Worm (Caenorhabditis elegans) whole organism, young adult: Measurements from ENCODE around the gene F38A6.5.

Experiments used
- B0261.1 ChIP-seq: sonication (generic microtip); optimal IDR thresholded peaks from 2 replicates; lab custom pipeline; 2016; ENCODE audit warnings: mild to moderate bottlenecking, missing genetic modification characterization, moderate library complexity, missing compliant biosample characterization
- Y56A3A.18 ChIP-seq: fragments of 200-800 bp; sonication (Bioruptor generic); IDR thresholded peaks from 2 replicates; pipeline ENCODE4 v1.3.6; 2022; ENCODE audit warnings: missing genetic modification reagents, missing genetic modification characterization, missing compliant biosample characterization
- ama-1 ChIP-seq, 3 experiments: fragments of 150-350 bp in 1 of 3; sonication (generic microtip) in 2 of 3; optimal IDR thresholded peaks; 2 replicates each; lab custom pipeline; 2014 to 2018; ENCODE audit warnings: missing biosample characterization in 2 of 3, missing genetic modification characterization in 2 of 3, missing genetic modification reagents in 2 of 3
- aptf-2 ChIP-seq: fragments of 200-800 bp; sonication (Bioruptor generic); conservative IDR thresholded peaks from 2 replicates; pipeline ENCODE4 v1.3.6; 2022; ENCODE audit warnings: missing genetic modification reagents, missing genetic modification characterization, missing compliant biosample characterization
- lin-54 ChIP-seq: fragments of 200-800 bp; sonication (Bioruptor generic); optimal IDR thresholded peaks from 2 replicates; lab custom pipeline; 2018; ENCODE audit warnings: mild to moderate bottlenecking, missing genetic modification characterization, missing compliant biosample characterization
- nhr-27 ChIP-seq: fragments of 200-800 bp; sonication (Bioruptor generic); optimal IDR thresholded peaks from 2 replicates; lab custom pipeline; 2018; ENCODE audit warnings: mild to moderate bottlenecking, missing genetic modification characterization, moderate library complexity, missing compliant biosample characterization
- snpc-1.1 ChIP-seq: sonication (generic microtip); optimal IDR thresholded peaks from 2 replicates; lab custom pipeline; 2017; ENCODE audit warnings: missing genetic modification characterization, mild to moderate bottlenecking, missing compliant biosample characterization, antibody characterized with exemption, moderate library complexity, missing genotype, missing genetic modification reagents; ENCODE audit not compliant: insufficient read depth
- snpc-3.4 ChIP-seq: sonication (generic microtip); optimal IDR thresholded peaks from 2 replicates; lab custom pipeline; 2017; ENCODE audit warnings: missing genetic modification characterization, mild to moderate bottlenecking, missing compliant biosample characterization, antibody characterized with exemption, moderate library complexity, missing genotype, missing genetic modification reagents
- ztf-25 ChIP-seq: fragments of 200-800 bp; sonication (Bioruptor generic); IDR thresholded peaks from 2 replicates; pipeline ENCODE4 v1.3.6; 2022; ENCODE audit warnings: missing genetic modification reagents, missing genetic modification characterization, missing compliant biosample characterization

DNA sequence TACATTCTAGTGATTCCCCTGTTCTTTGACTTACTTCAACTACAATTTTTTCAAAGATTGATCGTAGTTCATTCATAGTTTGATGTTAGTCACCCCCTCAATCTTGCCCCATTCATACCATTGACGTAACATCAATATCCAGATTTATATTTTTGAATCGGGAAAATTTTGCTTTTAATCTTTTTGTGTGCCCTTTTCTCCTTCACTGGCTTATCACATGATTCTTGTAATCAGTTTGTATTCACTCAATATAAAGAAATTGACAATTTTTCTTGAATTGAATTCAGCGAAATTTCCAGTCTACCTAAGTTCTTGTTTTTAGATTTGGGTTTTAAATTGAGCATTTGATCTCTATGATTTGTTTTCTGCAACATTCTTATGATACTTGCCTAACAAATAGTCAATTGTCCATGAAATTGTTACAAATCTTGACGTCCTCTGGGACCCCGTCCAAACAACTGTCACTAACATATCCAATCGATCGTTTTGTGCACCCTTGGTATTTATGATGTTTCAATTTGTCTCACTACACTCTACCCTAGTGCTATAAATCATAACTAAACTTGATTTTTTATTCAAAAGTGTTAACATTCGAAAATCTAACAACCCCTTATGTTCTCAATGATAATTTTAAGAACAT, 6.3 kb upstream of the F38A6.5 start:
- TF ChIP-seq aptf-2 (no peak), snpc-1.1 (no peak), B0261.1 (no peak), Y56A3A.18 (GFP tag; lab: Robert Waterston, UW) (0 out of 2 replicates have a peak, but pooled peaks have one; percentile 42), ama-1 (optimal IDR thresholded peaks at IDR 0.05; lab: Kevin White, UChicago) (no peak), ama-1 (GFP tag; optimal IDR thresholded peaks at IDR 0.05; lab: Kevin White, UChicago) (no peak), lin-54 (GFP tag; lab: Kevin White, UChicago) (no peak), ztf-25 (GFP tag; lab: Robert Waterston, UW) (no peak), snpc-3.4 (no peak), nhr-27 (tag; lab: Kevin White, UChicago) (no peak)
